Fruit fly (Drosophila melanogaster): ENCODE measurements around the gene LysP.

DNA sequence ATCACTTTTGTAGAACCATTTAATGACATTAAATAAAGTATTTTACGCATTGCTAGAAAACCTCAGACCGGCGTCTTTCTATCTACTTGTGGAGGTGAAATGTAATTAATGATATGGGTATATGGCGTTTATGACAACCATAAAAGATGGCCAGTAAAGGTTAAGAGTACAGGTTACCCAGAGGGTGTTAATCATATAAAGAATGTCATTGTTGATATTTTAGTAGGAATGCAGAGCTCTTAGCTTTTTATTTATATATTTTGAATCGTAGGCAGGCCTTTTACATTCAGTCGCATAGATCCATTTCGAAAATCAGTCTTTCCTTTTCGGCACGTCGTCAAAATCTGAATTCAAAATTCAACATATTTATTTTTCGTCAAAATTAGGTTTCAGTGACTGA, 31.9 kb upstream of the LysP start, which contains the start of gene Bfc:
- TF ChIP-seq Hnf4 (GFP tag; optimal IDR thresholded peaks at IDR 0.05) (no peak), usp (GFP tag; optimal IDR thresholded peaks at IDR 0.05) (no peak), br (GFP tag; optimal IDR thresholded peaks at IDR 0.05) (no peak), psq (GFP tag; optimal IDR thresholded peaks at IDR 0.05) (no peak), h (GFP tag; optimal IDR thresholded peaks at IDR 0.05) (no peak), foxo (GFP tag; optimal IDR thresholded peaks at IDR 0.05) (no peak), Hr78 (GFP tag; optimal IDR thresholded peaks at IDR 0.05) (no peak), woc (GFP tag; optimal IDR thresholded peaks at IDR 0.05) (no peak), jim (GFP tag; optimal IDR thresholded peaks at IDR 0.05) (no peak)
